Worm (Caenorhabditis elegans): Measurements from ENCODE around the gene Y110A2AL.9.

Y110A2AL.9 gene

ce11 chrII:2888957-2889630 is 22.7 kb upstream of the Y110A2AL.9 start, which contains the start of gene pinn-1:
TSS of gene pinn-1 (minus strand) at chrII:2889007.
- TF ChIP-seq flt-1 (GFP tag; IDR thresholded peaks at IDR 0.05), result peak; percentile 61; the same call in 1 of the 2 replicates
- no peak for TF ChIP-seq scrt-1 (GFP tag; IDR thresholded peaks at IDR 0.05)
- TF ChIP-seq hnd-1 (tag; optimal IDR thresholded peaks at IDR 0.05), result peak; percentile 19
- peak; percentile 37 for TF ChIP-seq F13C5.2 (tag; optimal IDR thresholded peaks at IDR 0.05)
- peak; percentile 77 for TF ChIP-seq tbx-37 (GFP tag; conservative IDR thresholded peaks at IDR 0.05)
- peak; percentile 79 for TF ChIP-seq pes-1 (GFP tag; IDR thresholded peaks at IDR 0.05)
- no peak for TF ChIP-seq hmbx-1 (tag; optimal IDR thresholded peaks at IDR 0.05)

ce11 chrII:2885518-2886449 is 19.3 kb upstream of the Y110A2AL.9 start:
- TF ChIP-seq hmg-4 (GFP tag; optimal IDR thresholded peaks at IDR 0.05) (no peak), ama-1 (optimal IDR thresholded peaks at IDR 0.05) (no peak), pes-1 (GFP tag; IDR thresholded peaks at IDR 0.05) (no peak), tbx-11 (GFP tag; IDR thresholded peaks at IDR 0.05) (no peak), flt-1 (GFP tag; IDR thresholded peaks at IDR 0.05) (no peak), tra-4 (tag; optimal IDR thresholded peaks at IDR 0.05) (no peak)

ce11 chrII:2884810-2885209 is 18.4 kb upstream of the Y110A2AL.9 start, which contains the start of gene pigw-1:
TSS of gene pigw-1 (minus strand) at chrII:2884910.
- TF ChIP-seq hnd-1 (tag; optimal IDR thresholded peaks at IDR 0.05), result no peak

ce11 chrII:2881088-2881487 is 14.6 kb upstream of the Y110A2AL.9 start:
- TF ChIP-seq F13C5.2 (tag; optimal IDR thresholded peaks at IDR 0.05), result no peak
- TF ChIP-seq flt-1 (GFP tag; IDR thresholded peaks at IDR 0.05), result peak; percentile 29; the same call in 1 of the 2 replicates

ce11 chrII:2878909-2879308 is 12.5 kb upstream of the Y110A2AL.9 start:
- TF ChIP-seq tbx-11 (GFP tag; IDR thresholded peaks at IDR 0.05), result no peak
- no peak for TF ChIP-seq B0310.2 (tag; optimal IDR thresholded peaks at IDR 0.05)
- no peak for TF ChIP-seq hmbx-1 (tag; optimal IDR thresholded peaks at IDR 0.05)
- no peak for TF ChIP-seq hmg-4 (GFP tag; optimal IDR thresholded peaks at IDR 0.05)
- TF ChIP-seq F13C5.2 (tag; optimal IDR thresholded peaks at IDR 0.05), result no peak
- no peak for TF ChIP-seq tbx-37 (GFP tag; conservative IDR thresholded peaks at IDR 0.05)
- TF ChIP-seq scrt-1 (GFP tag; IDR thresholded peaks at IDR 0.05), result no peak
- TF ChIP-seq pes-1 (GFP tag; IDR thresholded peaks at IDR 0.05), result no peak
- TF ChIP-seq ama-1 (optimal IDR thresholded peaks at IDR 0.05), result no peak
- no peak for TF ChIP-seq sea-1 (GFP tag; conservative IDR thresholded peaks at IDR 0.05)

- TF ChIP-seq ceh-36 (tag; optimal IDR thresholded peaks at IDR 0.05) (no peak), flt-1 (GFP tag; IDR thresholded peaks at IDR 0.05) (no peak), sea-1 (GFP tag; conservative IDR thresholded peaks at IDR 0.05) (no peak), ets-7 (tag; optimal IDR thresholded peaks at IDR 0.05) (no peak), hnd-1 (tag; optimal IDR thresholded peaks at IDR 0.05) (no peak), pes-1 (GFP tag; IDR thresholded peaks at IDR 0.05) (no peak)
Measured at ce11 chrII:2874801-2875200, 8.4 kb upstream of the Y110A2AL.9 start, which contains the start of gene Y110A2AL.1. TSS of gene Y110A2AL.1 (plus strand) at chrII:2875101.

- TF ChIP-seq hmg-4 (GFP tag; optimal IDR thresholded peaks at IDR 0.05) (no peak), tbx-11 (GFP tag; IDR thresholded peaks at IDR 0.05) (no peak), hnd-1 (tag; optimal IDR thresholded peaks at IDR 0.05) (no peak), aly-1 (tag; optimal IDR thresholded peaks at IDR 0.05) (no peak), sea-1 (GFP tag; conservative IDR thresholded peaks at IDR 0.05) (no peak)
Measured at ce11 chrII:2871816-2872215, 5.4 kb upstream of the Y110A2AL.9 start, which contains the start of gene Y110A2AL.10. TSS of gene Y110A2AL.10 (minus strand) at chrII:2871916.

- TF ChIP-seq tbx-11 (GFP tag; IDR thresholded peaks at IDR 0.05) (no peak), hnd-1 (tag; optimal IDR thresholded peaks at IDR 0.05) (no peak), B0310.2 (tag; optimal IDR thresholded peaks at IDR 0.05) (no peak), hmbx-1 (tag; optimal IDR thresholded peaks at IDR 0.05) (no peak)
Measured at ce11 chrII:2867701-2868100, 1.3 kb upstream of the Y110A2AL.9 start, which contains the start of gene Y110A2AL.2. TSS of gene Y110A2AL.2 (plus strand) at chrII:2868001.

ce11 chrII:2865355-2865754 is 1.1 kb downstream of the Y110A2AL.9 start:
- TF ChIP-seq hmg-4 (GFP tag; optimal IDR thresholded peaks at IDR 0.05), result no peak
- no peak for TF ChIP-seq B0310.2 (tag; optimal IDR thresholded peaks at IDR 0.05)
- TF ChIP-seq ceh-13 (GFP tag; optimal IDR thresholded peaks at IDR 0.05), result no peak
- no peak for TF ChIP-seq sea-1 (GFP tag; conservative IDR thresholded peaks at IDR 0.05)
- no peak for TF ChIP-seq flt-1 (GFP tag; IDR thresholded peaks at IDR 0.05)
- TF ChIP-seq tbx-11 (GFP tag; IDR thresholded peaks at IDR 0.05), result no peak
- no peak for TF ChIP-seq tra-4 (tag; optimal IDR thresholded peaks at IDR 0.05)
- TF ChIP-seq hmbx-1 (tag; optimal IDR thresholded peaks at IDR 0.05), result no peak
- TF ChIP-seq scrt-1 (GFP tag; IDR thresholded peaks at IDR 0.05), result no peak
- TF ChIP-seq ets-7 (tag; optimal IDR thresholded peaks at IDR 0.05), result no peak
- no peak for TF ChIP-seq aly-1 (tag; optimal IDR thresholded peaks at IDR 0.05)
- TF ChIP-seq pes-1 (GFP tag; IDR thresholded peaks at IDR 0.05), result no peak
- no peak for TF ChIP-seq ama-1 (optimal IDR thresholded peaks at IDR 0.05)
- no peak for TF ChIP-seq ceh-36 (tag; optimal IDR thresholded peaks at IDR 0.05)
